Fruit fly (Drosophila melanogaster) whole organism, embryonic: ENCODE measurements around the gene SmydA-2.

Experiments
- Abd-B ChIP-seq: fragments of 200-800 bp; sonication (Bioruptor generic); optimal IDR thresholded peaks from 2 replicates; lab custom pipeline; 2018; ENCODE audit warnings: missing biosample characterization, mild to moderate bottlenecking, missing genetic modification characterization, moderate library complexity
- CG11247 ChIP-seq: fragments of 200-800 bp; sonication (Bioruptor generic); IDR thresholded peaks from 2 replicates; pipeline ENCODE4 v1.3.6; 2022; ENCODE audit warnings: missing biosample characterization, missing genetic modification characterization
- CG11398 ChIP-seq: fragments of 200-800 bp; sonication (Bioruptor generic); optimal IDR thresholded peaks from 2 replicates; lab custom pipeline; 2016; ENCODE audit warnings: missing biosample characterization, missing genetic modification characterization
- CG13123 ChIP-seq: fragments of 200-800 bp; sonication (Bioruptor generic); optimal IDR thresholded peaks from 2 replicates; lab custom pipeline; 2016; ENCODE audit warnings: missing biosample characterization, missing genetic modification characterization
- CG14441 ChIP-seq: fragments of 200-800 bp; sonication (Bioruptor generic); IDR thresholded peaks from 2 replicates; pipeline ENCODE4 v1.3.6; 2022; ENCODE audit warnings: missing biosample characterization, missing genetic modification characterization
- CG17328 ChIP-seq: fragments of 200-800 bp; sonication (Bioruptor generic); IDR thresholded peaks from 2 replicates; pipeline ENCODE4 v1.3.6; 2022; ENCODE audit warnings: missing biosample characterization, missing genetic modification characterization
- CG2120 ChIP-seq: fragments of 200-800 bp; sonication (Bioruptor generic); optimal IDR thresholded peaks from 3 replicates; lab custom pipeline; 2016; ENCODE audit warnings: missing biosample characterization, missing genetic modification characterization
- CG2712 ChIP-seq: fragments of 200-800 bp; optimal IDR thresholded peaks from 3 replicates; lab custom pipeline; 2019; ENCODE audit warnings: missing biosample characterization, mild to moderate bottlenecking, missing genetic modification characterization, moderate library complexity
- CG3163 ChIP-seq: fragments of 200-800 bp; sonication (Bioruptor generic); optimal IDR thresholded peaks from 3 replicates; lab custom pipeline; 2016; ENCODE audit warnings: missing biosample characterization, missing genetic modification characterization
- CG3726 ChIP-seq: fragments of 200-800 bp; sonication (Bioruptor generic); IDR thresholded peaks from 3 replicates; pipeline ENCODE4, ENCODE4 v1.3.6; 2022; ENCODE audit warnings: missing biosample characterization, missing genetic modification characterization
- CG4328 ChIP-seq: fragments of 200-800 bp; sonication (Bioruptor generic); optimal IDR thresholded peaks from 3 replicates; lab custom pipeline; 2017; ENCODE audit warnings: missing biosample characterization, missing genetic modification reagents, missing genetic modification characterization
- CG5245 ChIP-seq: fragments of 200-800 bp; sonication (Bioruptor generic); optimal IDR thresholded peaks from 3 replicates; lab custom pipeline; 2016; ENCODE audit warnings: missing biosample characterization, missing genetic modification characterization
- CG8089 ChIP-seq: fragments of 200-800 bp; sonication (Bioruptor generic); optimal IDR thresholded peaks from 3 replicates; lab custom pipeline; 2016; ENCODE audit warnings: missing biosample characterization, missing genetic modification characterization
- CG9727 ChIP-seq: fragments of 200-800 bp; sonication (Bioruptor generic); optimal IDR thresholded peaks from 3 replicates; lab custom pipeline; 2017; ENCODE audit warnings: missing biosample characterization, mild to moderate bottlenecking, missing genetic modification characterization
- CG9817 ChIP-seq: fragments of 200-800 bp; sonication (Bioruptor generic); optimal IDR thresholded peaks from 2 replicates; lab custom pipeline; 2018; ENCODE audit warnings: missing biosample characterization, mild to moderate bottlenecking, missing genetic modification characterization, moderate library complexity
- CG9932 ChIP-seq: fragments of 200-800 bp; sonication (Bioruptor generic); IDR thresholded peaks from 2 replicates; pipeline ENCODE4 v1.3.6; 2022; ENCODE audit warnings: missing biosample characterization, missing genetic modification characterization
- CkIIα-i1 ChIP-seq: fragments of 200-800 bp; sonication (Bioruptor generic); IDR thresholded peaks from 2 replicates; pipeline ENCODE4 v1.3.6; 2022; ENCODE audit warnings: missing biosample characterization, missing genetic modification characterization
- D19A ChIP-seq: fragments of 200-800 bp; optimal IDR thresholded peaks from 3 replicates; lab custom pipeline; 2019; ENCODE audit warnings: missing biosample characterization, mild to moderate bottlenecking, missing genetic modification characterization, moderate library complexity
- E2f2 ChIP-seq: fragments of 200-800 bp; sonication (Bioruptor generic); IDR thresholded peaks from 2 replicates; pipeline ENCODE4 v1.3.6; 2022; ENCODE audit warnings: missing biosample characterization, missing genetic modification characterization
- Ets65A ChIP-seq: fragments of 200-800 bp; sonication (Bioruptor generic); peaks from one replicate; lab custom pipeline; 2016; ENCODE audit warnings: missing biosample characterization, missing genetic modification characterization
- Hmx ChIP-seq: fragments of 200-800 bp; sonication (Bioruptor generic); optimal IDR thresholded peaks from 2 replicates; lab custom pipeline; 2016; ENCODE audit warnings: missing biosample characterization, missing genetic modification characterization
- Jarid2 ChIP-seq: fragments of 200-800 bp; sonication (Bioruptor generic); optimal IDR thresholded peaks from 3 replicates; lab custom pipeline; 2017; ENCODE audit warnings: mild to moderate bottlenecking, missing biosample characterization, missing genetic modification reagents, missing genetic modification characterization
- Med ChIP-seq: fragments of 200-800 bp; sonication (Bioruptor generic); peaks from one replicate; lab custom pipeline; 2016; ENCODE audit warnings: missing biosample characterization, missing genetic modification characterization, mild to moderate bottlenecking, inconsistent platforms, moderate library complexity
- NFAT ChIP-seq: fragments of 200-800 bp; sonication (Bioruptor generic); IDR thresholded peaks from 2 replicates; pipeline ENCODE4 v1.3.6; 2022; ENCODE audit warnings: missing biosample characterization, missing genetic modification characterization
- Stat92E ChIP-seq, 3 experiments: fragments of >200 bp in 2 of 3; fragments of 200-800 bp in 1 of 3; sonication (Bioruptor generic) in 1 of 3; optimal IDR thresholded peaks; 2 replicates each; lab custom pipeline; 2017 to 2019; ENCODE audit warnings: missing biosample characterization in 3 of 3, missing genetic modification characterization in 3 of 3, mild to moderate bottlenecking in 1 of 3, moderate library complexity in 1 of 3
- bigmax ChIP-seq: fragments of 200-800 bp; sonication (Bioruptor generic); optimal IDR thresholded peaks from 2 replicates; lab custom pipeline; 2018; ENCODE audit warnings: missing biosample characterization, mild to moderate bottlenecking, missing genetic modification characterization
- bowl ChIP-seq: fragments of 200-800 bp; sonication (Bioruptor generic); IDR thresholded peaks from 2 replicates; pipeline ENCODE4 v1.3.6; 2022; ENCODE audit warnings: missing biosample characterization, missing genetic modification characterization
- chinmo ChIP-seq: fragments of 200-800 bp; sonication (Bioruptor generic); IDR thresholded peaks from 4 replicates; pipeline ENCODE4 v1.3.6; 2022; ENCODE audit warnings: missing biosample characterization, missing genetic modification characterization; ENCODE audit not compliant: partially characterized antibody
- corto ChIP-seq: fragments of 200-800 bp; sonication (Bioruptor generic); optimal IDR thresholded peaks from 2 replicates; lab custom pipeline; 2016; ENCODE audit warnings: missing biosample characterization, mild to moderate bottlenecking, missing genetic modification characterization, moderate library complexity
- crc ChIP-seq: fragments of 200-800 bp; sonication (Bioruptor generic); optimal IDR thresholded peaks from 2 replicates; lab custom pipeline; 2016; ENCODE audit warnings: missing biosample characterization, missing genetic modification characterization
- crol ChIP-seq: fragments of 200-800 bp; sonication (Bioruptor generic); IDR thresholded peaks from 2 replicates; pipeline ENCODE4 v1.3.6; 2022; ENCODE audit warnings: missing biosample characterization, missing genetic modification characterization
- gcm ChIP-seq: fragments of 200-800 bp; sonication (Bioruptor generic); optimal IDR thresholded peaks from 2 replicates; lab custom pipeline; 2019; ENCODE audit warnings: missing biosample characterization, mild to moderate bottlenecking, missing genetic modification characterization, moderate library complexity
- kni ChIP-seq: fragments of 200-800 bp; sonication (Bioruptor generic); optimal IDR thresholded peaks from 3 replicates; lab custom pipeline; 2017; ENCODE audit warnings: mild to moderate bottlenecking, missing biosample characterization, missing genetic modification reagents, missing genetic modification characterization
- lbe ChIP-seq: fragments of 200-800 bp; sonication (Bioruptor generic); optimal IDR thresholded peaks from 2 replicates; lab custom pipeline; 2016; ENCODE audit warnings: missing biosample characterization, mild to moderate bottlenecking, missing genetic modification characterization
- nom ChIP-seq: fragments of 200-800 bp; sonication (Bioruptor generic); optimal IDR thresholded peaks from 2 replicates; lab custom pipeline; 2017; ENCODE audit warnings: missing biosample characterization, missing genetic modification characterization, mild to moderate bottlenecking, moderate library complexity, missing genetic modification reagents
- peb ChIP-seq: fragments of 200-800 bp; sonication (Bioruptor generic); IDR thresholded peaks from 2 replicates; pipeline ENCODE4 v1.3.6; 2022; ENCODE audit warnings: missing biosample characterization, missing genetic modification characterization
- repo ChIP-seq: fragments of 200-800 bp; sonication (Bioruptor generic); optimal IDR thresholded peaks from 2 replicates; lab custom pipeline; 2016; ENCODE audit warnings: missing biosample characterization, missing genetic modification characterization
- salm ChIP-seq: fragments of 200-800 bp; sonication (Bioruptor generic); optimal IDR thresholded peaks from 2 replicates; lab custom pipeline; 2018; ENCODE audit warnings: missing biosample characterization, mild to moderate bottlenecking, missing genetic modification characterization
- sqz ChIP-seq: fragments of 200-800 bp; sonication (Bioruptor generic); optimal IDR thresholded peaks from 3 replicates; lab custom pipeline; 2018; ENCODE audit warnings: missing biosample characterization, mild to moderate bottlenecking, missing genetic modification characterization
- tap ChIP-seq: fragments of 200-800 bp; optimal IDR thresholded peaks from 3 replicates; lab custom pipeline; 2019; ENCODE audit warnings: missing biosample characterization, mild to moderate bottlenecking, missing genetic modification characterization, moderate library complexity
- tgo ChIP-seq: fragments of 200-800 bp; sonication (Bioruptor generic); IDR thresholded peaks from 3 replicates; pipeline ENCODE4 v1.3.6; 2022; ENCODE audit warnings: missing biosample characterization, missing genetic modification characterization
- tna ChIP-seq: fragments of 200-800 bp; sonication (Bioruptor generic); IDR thresholded peaks from 2 replicates; pipeline ENCODE4 v1.3.6; 2022; ENCODE audit warnings: missing biosample characterization, missing genetic modification characterization; ENCODE audit not compliant: partially characterized antibody
- ttk ChIP-seq: fragments of 200-800 bp; sonication (Bioruptor generic); IDR thresholded peaks from 2 replicates; pipeline ENCODE4 v2.1.2; 2022; ENCODE audit warnings: missing biosample characterization, missing genetic modification characterization
- usp ChIP-seq: fragments of >200 bp; optimal IDR thresholded peaks from 2 replicates; lab custom pipeline; 2017; ENCODE audit warnings: missing biosample characterization, missing genetic modification characterization
- zf30C ChIP-seq: fragments of 200-800 bp; sonication (Bioruptor generic); optimal IDR thresholded peaks from 3 replicates; lab custom pipeline; 2018; ENCODE audit warnings: missing biosample characterization, mild to moderate bottlenecking, missing genetic modification characterization
- zfh2 ChIP-seq: fragments of 200-800 bp; sonication (Bioruptor generic); optimal IDR thresholded peaks from 2 replicates; lab custom pipeline; 2016; ENCODE audit warnings: missing biosample characterization, missing genetic modification characterization

SmydA-2 gene

dm6 chr3L:19048257-19048656 is 45.2 kb upstream of the SmydA-2 start:
- TF ChIP-seq Abd-B (GFP tag; lab: Kevin White, UChicago) (no peak), Hmx (no peak), kni (GFP tag; lab: Kevin White, UChicago) (peak; percentile 71), CG4328 (GFP tag; lab: Kevin White, UChicago) (peak; percentile 21), CG9932 (GFP tag; lab: Robert Waterston, UW) (0 out of 2 replicates have a peak, but pooled peaks have one; percentile 5), crol (GFP tag; lab: Robert Waterston, UW) (peak; percentile 34; the same call in 1 of the 2 replicates), CG5245 (GFP tag; lab: Kevin White, UChicago) (no peak), Ets65A (GFP tag; lab: Kevin White, UChicago) (peak; percentile 65), Med (GFP tag; lab: Kevin White, UChicago) (peak; percentile 7), Stat92E (GFP tag; optimal IDR thresholded peaks at IDR 0.05; lab: Kevin White, UChicago) (peak in 1 of 3 experiments; percentile 85), chinmo (GFP tag; lab: Robert Waterston, UW) (0 out of 4 replicates have a peak, but pooled peaks have one; percentile 37)

- TF ChIP-seq peb = no peak
- TF ChIP-seq D19A (tag; lab: Kevin White, UChicago) = no peak
- TF ChIP-seq corto (GFP tag; lab: Kevin White, UChicago) = peak; percentile 54
- TF ChIP-seq lbe = peak; percentile 66
- peak; percentile 7 for TF ChIP-seq CG2120 (GFP tag; lab: Kevin White, UChicago)
- TF ChIP-seq CG3163 = no peak
- TF ChIP-seq nom (GFP tag; lab: Kevin White, UChicago) = peak; percentile 14
- TF ChIP-seq gcm (GFP tag; lab: Kevin White, UChicago) = peak; percentile 22
- no peak for TF ChIP-seq tgo
- TF ChIP-seq Med (GFP tag; lab: Kevin White, UChicago) = peak; percentile 47
- TF ChIP-seq NFAT = no peak
- TF ChIP-seq CkIIα-i1 (GFP tag; lab: Robert Waterston, UW) = no peak
- TF ChIP-seq crol (GFP tag; lab: Robert Waterston, UW) = peak; percentile 73
These were observed 43.5 kb upstream of the SmydA-2 start for dm6 chr3L:19046389-19047042.

DNA sequence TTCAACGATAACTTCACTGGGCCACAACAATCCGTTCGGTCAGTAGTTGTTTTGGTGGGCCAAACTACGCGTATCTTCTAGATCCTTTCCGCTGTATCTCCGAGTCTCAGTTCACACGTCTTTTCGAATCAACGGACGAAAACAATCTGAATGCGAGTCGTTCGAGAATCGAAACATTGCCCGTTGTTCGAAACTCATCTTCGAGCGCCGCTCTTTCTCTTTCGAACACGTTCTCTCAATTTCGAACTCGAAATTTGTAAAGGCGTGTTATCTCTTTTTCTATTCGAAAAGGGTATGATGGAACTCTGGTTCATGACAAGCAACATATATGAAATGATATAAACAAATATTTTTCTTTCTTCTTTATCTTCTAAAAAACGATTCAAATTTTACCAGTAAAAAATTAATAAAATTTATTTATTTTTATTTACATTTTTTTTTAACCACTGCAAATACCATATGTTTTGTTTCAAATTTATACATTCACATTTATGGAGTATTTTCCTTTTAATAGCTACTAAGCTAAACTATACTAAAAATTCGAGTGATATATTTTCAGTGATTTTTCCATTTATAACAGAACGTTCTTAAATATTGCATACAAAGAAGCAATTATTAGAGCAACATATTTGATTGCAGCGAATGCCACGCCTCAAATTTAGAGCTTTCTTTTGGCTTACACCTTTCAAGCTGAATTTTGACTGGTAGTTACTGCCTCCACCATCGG is 42.4 kb upstream of the SmydA-2 start, which contains the start of gene nkd:
nkd (minus strand) TSS at position 151 of the 727 bp plus-strand sequence.
- TF ChIP-seq CG14441 (GFP tag; lab: Robert Waterston, UW) = peak; percentile 83
- TF ChIP-seq usp (GFP tag; lab: Kevin White, UChicago) = no peak
- TF ChIP-seq CG9727 = peak; percentile 84
- TF ChIP-seq Jarid2 = peak; percentile 99
- peak; percentile 88 for TF ChIP-seq bowl (GFP tag; lab: Robert Waterston, UW)
- TF ChIP-seq crc (GFP tag; lab: Kevin White, UChicago) = peak; percentile 37
- TF ChIP-seq CG2712 (tag; lab: Kevin White, UChicago) = peak; percentile 96
- TF ChIP-seq CG3726 = peak; percentile 59; the same call in 1 of the 3 replicates
- TF ChIP-seq zf30C (GFP tag; lab: Kevin White, UChicago) = peak; percentile 13
- peak; percentile 61 for TF ChIP-seq CG11398 (GFP tag; lab: Kevin White, UChicago)
- TF ChIP-seq CG11247 (GFP tag; lab: Robert Waterston, UW) = peak; percentile 77
- TF ChIP-seq ttk = peak; percentile 87
- peak; percentile 70 for TF ChIP-seq CG9817 (tag; lab: Kevin White, UChicago)
- TF ChIP-seq CG13123 (GFP tag; lab: Kevin White, UChicago) = peak; percentile 73
- peak; percentile 73 for TF ChIP-seq sqz (GFP tag; lab: Kevin White, UChicago)
- peak; percentile 76 for TF ChIP-seq salm (tag; lab: Kevin White, UChicago)
- TF ChIP-seq tna = no peak; the same call in 1 of the 2 replicates
- TF ChIP-seq E2f2 (GFP tag; lab: Robert Waterston, UW) = peak; percentile 79
- TF ChIP-seq repo = peak; percentile 49
- TF ChIP-seq zfh2 (GFP tag; lab: Kevin White, UChicago) = peak; percentile 50
- peak; percentile 88 for TF ChIP-seq tap (tag; lab: Kevin White, UChicago)
- peak; percentile 96 for TF ChIP-seq CG17328
- peak; percentile 43 for TF ChIP-seq CG8089 (GFP tag; lab: Kevin White, UChicago)
- TF ChIP-seq bigmax (GFP tag; lab: Kevin White, UChicago) = no peak
